Worm (Caenorhabditis elegans): ENCODE results near the gene ZK686.6.

ZK686.6 gene

ce11 chrIII:7784201-7784600 lies 11.4 kb upstream of the ZK686.6 start:
- TF ChIP-seq nhr-25 (tag; optimal IDR thresholded peaks at IDR 0.05) (no peak), snpc-4 (tag; optimal IDR thresholded peaks at IDR 0.05) (no peak), lin-15B (tag; optimal IDR thresholded peaks at IDR 0.05) (no peak), egl-27 (tag; optimal IDR thresholded peaks at IDR 0.05) (no peak), mml-1 (tag; optimal IDR thresholded peaks at IDR 0.05) (no peak), lin-39 (tag; optimal IDR thresholded peaks at IDR 0.05) (peak; percentile 32), nhr-76 (tag; optimal IDR thresholded peaks at IDR 0.05) (no peak), jun-1 (tag; optimal IDR thresholded peaks at IDR 0.05) (no peak), hmg-11 (tag; optimal IDR thresholded peaks at IDR 0.05) (no peak), nfya-1 (tag; optimal IDR thresholded peaks at IDR 0.05; ENCODE audit: insufficient read depth) (peak; percentile 94), ZK546.5 (tag; optimal IDR thresholded peaks at IDR 0.05) (no peak), lsy-12 (tag; optimal IDR thresholded peaks at IDR 0.05) (peak; percentile 9), ama-1 (optimal IDR thresholded peaks at IDR 0.05) (no peak), ztf-4 (tag; optimal IDR thresholded peaks at IDR 0.05) (no peak), pha-4 (tag; optimal IDR thresholded peaks at IDR 0.05) (no peak), tbx-2 (tag; optimal IDR thresholded peaks at IDR 0.05) (no peak), fkh-10 (GFP tag; optimal IDR thresholded peaks at IDR 0.05) (no peak), R02D3.7 (tag; optimal IDR thresholded peaks at IDR 0.05) (no peak), aly-2 (tag; optimal IDR thresholded peaks at IDR 0.05) (no peak), unc-62 (GFP tag; optimal IDR thresholded peaks at IDR 0.05) (peak; percentile 24), nhr-23 (tag; optimal IDR thresholded peaks at IDR 0.05) (no peak), nhr-67 (tag; optimal IDR thresholded peaks at IDR 0.05) (no peak), ceh-82 (tag; optimal IDR thresholded peaks at IDR 0.05) (no peak), ceh-16 (tag; optimal IDR thresholded peaks at IDR 0.05) (no peak), mdl-1 (tag; optimal IDR thresholded peaks at IDR 0.05) (no peak), daf-12 (tag; optimal IDR thresholded peaks at IDR 0.05) (no peak), nhr-28 (tag; optimal IDR thresholded peaks at IDR 0.05) (no peak), egl-5 (tag; optimal IDR thresholded peaks at IDR 0.05) (peak; percentile 83), sea-2 (GFP tag; optimal IDR thresholded peaks at IDR 0.05) (no peak), eor-1 (tag; optimal IDR thresholded peaks at IDR 0.05) (no peak), elt-2 (tag; optimal IDR thresholded peaks at IDR 0.05) (no peak), pqm-1 (tag; optimal IDR thresholded peaks at IDR 0.05) (no peak), nhr-77 (tag; optimal IDR thresholded peaks at IDR 0.05) (no peak), ceh-28 (tag; optimal IDR thresholded peaks at IDR 0.05) (no peak), elt-3 (tag; optimal IDR thresholded peaks at IDR 0.05) (no peak), nhr-43 (tag; optimal IDR thresholded peaks at IDR 0.05; ENCODE audit: poor library complexity, severe bottlenecking) (no peak), elt-1 (tag; optimal IDR thresholded peaks at IDR 0.05) (no peak), unc-39 (tag; optimal IDR thresholded peaks at IDR 0.05) (no peak), nhr-12 (tag; optimal IDR thresholded peaks at IDR 0.05) (no peak), nhr-237 (tag; optimal IDR thresholded peaks at IDR 0.05) (no peak), fkh-2 (tag; optimal IDR thresholded peaks at IDR 0.05) (no peak)

ce11 chrIII:7783354-7783753 lies 10.6 kb upstream of the ZK686.6 start, which contains the start of gene mab-5:
TSS of gene mab-5 (minus strand) at chrIII:7783454.
- TF ChIP-seq ceh-9 (tag; optimal IDR thresholded peaks at IDR 0.05): no peak
- no peak for TF ChIP-seq fkh-10 (GFP tag; optimal IDR thresholded peaks at IDR 0.05)
- TF ChIP-seq nhr-23 (tag; optimal IDR thresholded peaks at IDR 0.05): no peak
- TF ChIP-seq nhr-76 (tag; optimal IDR thresholded peaks at IDR 0.05): no peak
- no peak for TF ChIP-seq fkh-2 (tag; optimal IDR thresholded peaks at IDR 0.05)
- TF ChIP-seq ZK546.5 (tag; optimal IDR thresholded peaks at IDR 0.05): no peak
- no peak for TF ChIP-seq lin-15B (tag; optimal IDR thresholded peaks at IDR 0.05)
- TF ChIP-seq tbx-2 (tag; optimal IDR thresholded peaks at IDR 0.05): no peak
- no peak for TF ChIP-seq lin-39 (tag; optimal IDR thresholded peaks at IDR 0.05)
- no peak for TF ChIP-seq nfya-1 (tag; optimal IDR thresholded peaks at IDR 0.05; ENCODE audit: insufficient read depth)
- TF ChIP-seq lsy-12 (tag; optimal IDR thresholded peaks at IDR 0.05): no peak
- no peak for TF ChIP-seq aly-2 (tag; optimal IDR thresholded peaks at IDR 0.05)
- no peak for TF ChIP-seq nhr-11 (tag; optimal IDR thresholded peaks at IDR 0.05)
- TF ChIP-seq daf-12 (tag; optimal IDR thresholded peaks at IDR 0.05): no peak
- no peak for TF ChIP-seq pha-4 (tag; optimal IDR thresholded peaks at IDR 0.05)
- TF ChIP-seq egl-5 (tag; optimal IDR thresholded peaks at IDR 0.05): no peak
- TF ChIP-seq sea-2 (GFP tag; optimal IDR thresholded peaks at IDR 0.05): no peak

All from whole organism, L3 larva.